Worm (Caenorhabditis elegans): ENCODE measurements around the gene rsp-1.

Gene rsp-1

ce11 chrII:11452498-11453005 lies 610 bp upstream of the rsp-1 start, which contains the start of gene rsp-2:
Gene rsp-2, minus strand, starts transcription at chrII:11452955.
- TF ChIP-seq mep-1 (tag; optimal IDR thresholded peaks at IDR 0.05): no peak
- no peak for TF ChIP-seq nhr-12 (tag; optimal IDR thresholded peaks at IDR 0.05)
- TF ChIP-seq irx-1 (tag; optimal IDR thresholded peaks at IDR 0.05): no peak
- TF ChIP-seq nhr-84 (tag; optimal IDR thresholded peaks at IDR 0.05): no peak
- TF ChIP-seq sup-37 (GFP tag; optimal IDR thresholded peaks at IDR 0.05): no peak
- no peak for TF ChIP-seq lsy-2 (tag; optimal IDR thresholded peaks at IDR 0.05)
- TF ChIP-seq mab-9 (GFP tag; IDR thresholded peaks at IDR 0.05): no peak
- TF ChIP-seq C16A3.4 (tag; optimal IDR thresholded peaks at IDR 0.05): no peak
- no peak for TF ChIP-seq pax-3 (tag; optimal IDR thresholded peaks at IDR 0.05)
- no peak for TF ChIP-seq unc-62 (GFP tag; optimal IDR thresholded peaks at IDR 0.05)
- no peak for TF ChIP-seq tbx-2 (tag; optimal IDR thresholded peaks at IDR 0.05)
- no peak for TF ChIP-seq vab-15 (tag; optimal IDR thresholded peaks at IDR 0.05)
- no peak for TF ChIP-seq pqm-1 (tag; optimal IDR thresholded peaks at IDR 0.05)
- no peak for TF ChIP-seq Y116A8C.19 (tag; optimal IDR thresholded peaks at IDR 0.05; ENCODE audit: borderline replicate concordance)
- TF ChIP-seq nhr-28 (tag; optimal IDR thresholded peaks at IDR 0.05): no peak
- no peak for TF ChIP-seq unc-130 (tag; optimal IDR thresholded peaks at IDR 0.05)
- no peak for TF ChIP-seq ama-1 (optimal IDR thresholded peaks at IDR 0.05)
- no peak for TF ChIP-seq lin-13 (GFP tag; optimal IDR thresholded peaks at IDR 0.05)

- TF ChIP-seq fkh-8 (tag; optimal IDR thresholded peaks at IDR 0.05) (peak; percentile 98), efl-1 (optimal IDR thresholded peaks at IDR 0.05) (no peak), efl-1 (GFP tag; optimal IDR thresholded peaks at IDR 0.05 in 1 of 2) (no peak), mdl-1 (tag; optimal IDR thresholded peaks at IDR 0.05) (no peak), lin-35 (GFP tag; optimal IDR thresholded peaks at IDR 0.05) (peak in 1 of 2 experiments; percentile 4), zip-4 (GFP tag; optimal IDR thresholded peaks at IDR 0.05) (no peak), unc-86 (tag; optimal IDR thresholded peaks at IDR 0.05) (no peak)
Observed at ce11 chrII:11453639-11454038, 477 bp downstream of the rsp-1 start.

DNA sequence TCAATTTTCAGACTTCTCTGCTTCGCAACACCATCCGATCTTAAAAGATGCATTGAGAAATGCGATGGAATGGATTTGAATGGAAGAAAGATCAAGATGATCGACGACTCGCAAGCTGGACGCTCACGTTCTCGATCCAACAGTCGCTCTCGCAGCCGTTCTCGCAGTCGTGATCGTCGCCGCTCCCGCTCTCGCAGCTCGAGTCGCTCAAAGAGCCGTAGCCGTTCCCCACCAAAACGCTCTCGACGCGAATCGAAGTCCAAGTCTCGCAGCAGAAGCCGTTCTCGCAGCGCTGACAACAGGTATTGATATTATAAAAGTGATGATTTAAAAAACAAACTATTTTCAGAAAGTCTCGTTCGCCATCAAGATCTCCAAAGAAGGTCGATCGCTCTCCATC lies 2.0 kb downstream of the rsp-1 start:
- no peak for TF ChIP-seq aha-1 (tag; optimal IDR thresholded peaks at IDR 0.05)
- TF ChIP-seq grh-1 (GFP tag; IDR thresholded peaks at IDR 0.05): 0 out of 2 replicates have a peak, but pooled peaks have one; percentile 6
- no peak for TF ChIP-seq nhr-11 (tag; optimal IDR thresholded peaks at IDR 0.05)
- no peak for TF ChIP-seq mdl-1 (tag; optimal IDR thresholded peaks at IDR 0.05)

- TF ChIP-seq vab-15 (tag; optimal IDR thresholded peaks at IDR 0.05): no peak
- TF ChIP-seq fos-1 (tag; optimal IDR thresholded peaks at IDR 0.05): no peak
- no peak for TF ChIP-seq xbp-1 (tag; optimal IDR thresholded peaks at IDR 0.05)
- no peak for TF ChIP-seq unc-86 (tag; optimal IDR thresholded peaks at IDR 0.05)
- TF ChIP-seq nhr-28 (tag; optimal IDR thresholded peaks at IDR 0.05): no peak
- TF ChIP-seq nhr-71 (tag; optimal IDR thresholded peaks at IDR 0.05): no peak
- no peak for TF ChIP-seq aha-1 (tag; optimal IDR thresholded peaks at IDR 0.05)
- no peak for TF ChIP-seq blmp-1 (tag; optimal IDR thresholded peaks at IDR 0.05)
- no peak for TF ChIP-seq dpl-1 (GFP tag; optimal IDR thresholded peaks at IDR 0.05)
- no peak for TF ChIP-seq lin-35 (GFP tag; optimal IDR thresholded peaks at IDR 0.05)
Observed at ce11 chrII:11455715-11456114, 2.6 kb downstream of the rsp-1 start.

ce11 chrII:11459883-11460282 lies 6.7 kb downstream of the rsp-1 start:
- TF ChIP-seq lin-14 (GFP tag; optimal IDR thresholded peaks at IDR 0.05) (no peak), efl-1 (optimal IDR thresholded peaks at IDR 0.05) (no peak), efl-1 (GFP tag; optimal IDR thresholded peaks at IDR 0.05 in 1 of 2) (peak in 1 of 2 experiments; percentile 38), unc-130 (tag; optimal IDR thresholded peaks at IDR 0.05) (no peak), zag-1 (tag; optimal IDR thresholded peaks at IDR 0.05) (no peak), C16A3.4 (tag; optimal IDR thresholded peaks at IDR 0.05) (no peak)
